Worm (Caenorhabditis elegans) whole organism, L1 larva: Measurements from ENCODE around the gene D2023.3.

ENCODE experiments used
- C34B4.2 ChIP-seq: sonication (generic microtip); optimal IDR thresholded peaks from 2 replicates; lab custom pipeline; 2017; ENCODE audit warnings: mild to moderate bottlenecking, missing genetic modification characterization, missing compliant biosample characterization
- F16B12.6 ChIP-seq: fragments of 150-350 bp; optimal IDR thresholded peaks from 2 replicates; lab custom pipeline; 2014; ENCODE audit warnings: missing biosample characterization, missing genetic modification characterization
- aly-2 ChIP-seq: fragments of 150-350 bp; optimal IDR thresholded peaks from 2 replicates; lab custom pipeline; 2014; ENCODE audit warnings: missing biosample characterization, missing genetic modification characterization
- ceh-63 ChIP-seq: fragments of 200-800 bp; sonication (Bioruptor generic); optimal IDR thresholded peaks from 2 replicates; lab custom pipeline; 2018; ENCODE audit warnings: mild to moderate bottlenecking, missing genetic modification characterization, missing compliant biosample characterization
- ceh-8 ChIP-seq: fragments of 200-800 bp; sonication (Bioruptor generic); optimal IDR thresholded peaks from 2 replicates; lab custom pipeline; 2018; ENCODE audit warnings: mild to moderate bottlenecking, missing genetic modification characterization, moderate library complexity, missing compliant biosample characterization
- ceh-90 ChIP-seq: sonication (generic microtip); optimal IDR thresholded peaks from 2 replicates; lab custom pipeline; 2016; ENCODE audit warnings: missing genetic modification characterization, missing compliant biosample characterization
- ces-1 ChIP-seq: fragments of 150-350 bp; optimal IDR thresholded peaks from 2 replicates; lab custom pipeline; 2014; ENCODE audit warnings: missing biosample characterization, missing genetic modification reagents, missing genetic modification characterization
- dpl-1 ChIP-seq, 3 experiments: fragments of 150-350 bp in 2 of 3; sonication (generic microtip) in 1 of 3; optimal IDR thresholded peaks; 2 replicates each; lab custom pipeline; 2014 to 2017; ENCODE audit warnings: missing biosample characterization in 3 of 3, missing genetic modification characterization in 3 of 3, missing genetic modification reagents in 3 of 3
- dsc-1 ChIP-seq: sonication (generic microtip); optimal IDR thresholded peaks from 2 replicates; lab custom pipeline; 2016; ENCODE audit warnings: mild to moderate bottlenecking, missing genetic modification characterization, missing compliant biosample characterization
- efl-1 ChIP-seq, 4 experiments: fragments of 150-350 bp; optimal IDR thresholded peaks in 3 of 4; peaks in 1 of 4; 1 replicate in 1 of 4; 2 replicates in 3 of 4; lab custom pipeline; 2014; ENCODE audit warnings: missing biosample characterization in 2 of 4, missing genetic modification characterization in 2 of 4, missing genetic modification reagents in 2 of 4
- efl-3 ChIP-seq: fragments of 200-800 bp; sonication (Bioruptor generic); optimal IDR thresholded peaks from 2 replicates; lab custom pipeline; 2018; ENCODE audit warnings: mild to moderate bottlenecking, missing genetic modification characterization, missing compliant biosample characterization
- egl-13 ChIP-seq: sonication (generic microtip); optimal IDR thresholded peaks from 2 replicates; lab custom pipeline; 2016; ENCODE audit warnings: missing genotype, missing genetic modification reagents, missing genetic modification characterization, missing compliant biosample characterization
- elt-3 ChIP-seq, 6 experiments: fragments of 150-350 bp in 1 of 6; sonication (generic microtip); optimal IDR thresholded peaks; 2 replicates each; lab custom pipeline; 2017 to 2018; ENCODE audit warnings: missing biosample characterization in 6 of 6, missing genetic modification characterization in 6 of 6, inconsistent platforms in 1 of 6
- ets-5 ChIP-seq: fragments of 200-800 bp; sonication (Bioruptor generic); IDR thresholded peaks from 2 replicates; pipeline ENCODE4 v1.3.6; 2022; ENCODE audit warnings: missing genetic modification characterization, missing compliant biosample characterization
- fkh-10 ChIP-seq: sonication (generic microtip); optimal IDR thresholded peaks from 2 replicates; lab custom pipeline; 2017; ENCODE audit warnings: missing biosample characterization, missing genetic modification reagents, missing genetic modification characterization
- fkh-8 ChIP-seq: sonication (generic microtip); optimal IDR thresholded peaks from 2 replicates; lab custom pipeline; 2016; ENCODE audit warnings: mild to moderate bottlenecking, missing genetic modification characterization, missing compliant biosample characterization
- fos-1 ChIP-seq: fragments of 150-350 bp; optimal IDR thresholded peaks from 2 replicates; lab custom pipeline; 2014; ENCODE audit warnings: missing biosample characterization, missing genetic modification characterization
- hlh-4 ChIP-seq: sonication (generic microtip); optimal IDR thresholded peaks from 2 replicates; lab custom pipeline; 2016; ENCODE audit warnings: mild to moderate bottlenecking, missing genetic modification characterization, missing compliant biosample characterization
- irx-1 ChIP-seq: sonication (generic microtip); optimal IDR thresholded peaks from 2 replicates; lab custom pipeline; 2016; ENCODE audit warnings: missing genetic modification characterization, missing compliant biosample characterization
- jun-1 ChIP-seq: fragments of 150-350 bp; optimal IDR thresholded peaks from 2 replicates; lab custom pipeline; 2014; ENCODE audit warnings: missing biosample characterization, missing genetic modification reagents, missing genetic modification characterization
- lin-13 ChIP-seq: fragments of 150-350 bp; optimal IDR thresholded peaks from 2 replicates; lab custom pipeline; 2014; ENCODE audit warnings: missing biosample characterization, missing genetic modification reagents, missing genetic modification characterization
- lin-14 ChIP-seq: fragments of 200-800 bp; sonication (Bioruptor generic); optimal IDR thresholded peaks from 2 replicates; lab custom pipeline; 2018; ENCODE audit warnings: mild to moderate bottlenecking, missing genetic modification characterization, moderate library complexity, missing compliant biosample characterization
- lin-15B ChIP-seq: fragments of 150-350 bp; sonication (generic microtip); optimal IDR thresholded peaks from 3 replicates; lab custom pipeline; 2014; ENCODE audit warnings: missing biosample characterization, missing genetic modification characterization
- lin-35 ChIP-seq, 2 experiments: fragments of 150-350 bp; optimal IDR thresholded peaks; 2 replicates each; lab custom pipeline; 2014; ENCODE audit warnings: missing biosample characterization in 2 of 2, missing genetic modification characterization in 2 of 2, missing genetic modification reagents in 2 of 2
- lin-39 ChIP-seq: fragments of 150-350 bp; optimal IDR thresholded peaks from 2 replicates; lab custom pipeline; 2014; ENCODE audit warnings: missing biosample characterization, missing genetic modification reagents, missing genetic modification characterization
- lir-3 ChIP-seq: sonication (generic microtip); optimal IDR thresholded peaks from 2 replicates; lab custom pipeline; 2016; ENCODE audit warnings: mild to moderate bottlenecking, missing genetic modification characterization, moderate library complexity, missing compliant biosample characterization; ENCODE audit not compliant: poor library complexity
- lsy-2 ChIP-seq, 2 experiments: fragments of 150-350 bp; optimal IDR thresholded peaks; 2 replicates each; lab custom pipeline; 2014; ENCODE audit warnings: missing biosample characterization in 2 of 2, missing genetic modification characterization in 2 of 2
- nhr-11 ChIP-seq: fragments of 150-350 bp; optimal IDR thresholded peaks from 2 replicates; lab custom pipeline; 2014; ENCODE audit warnings: missing biosample characterization, missing genetic modification characterization
- nhr-237 ChIP-seq: fragments of 150-350 bp; optimal IDR thresholded peaks from 2 replicates; lab custom pipeline; 2014; ENCODE audit warnings: missing biosample characterization, missing genetic modification characterization
- nhr-47 ChIP-seq: sonication (generic microtip); optimal IDR thresholded peaks from 2 replicates; lab custom pipeline; 2016; ENCODE audit warnings: mild to moderate bottlenecking, missing genetic modification characterization, moderate library complexity, missing compliant biosample characterization
- nhr-71 ChIP-seq: sonication (generic microtip); optimal IDR thresholded peaks from 2 replicates; lab custom pipeline; 2016; ENCODE audit warnings: mild to moderate bottlenecking, missing genetic modification characterization, moderate library complexity, missing compliant biosample characterization
- nhr-84 ChIP-seq: sonication (generic microtip); optimal IDR thresholded peaks from 2 replicates; lab custom pipeline; 2017; ENCODE audit warnings: missing biosample characterization, missing genetic modification characterization
- nhr-85 ChIP-seq: sonication (generic microtip); peaks from one replicate; lab custom pipeline; 2016; ENCODE audit warnings: missing genetic modification characterization, inconsistent platforms, missing compliant biosample characterization
- pag-3 ChIP-seq: sonication (generic microtip); optimal IDR thresholded peaks from 2 replicates; lab custom pipeline; 2017; ENCODE audit warnings: missing genetic modification characterization, mild to moderate bottlenecking, missing compliant biosample characterization, antibody characterized with exemption, borderline replicate concordance; ENCODE audit not compliant: insufficient read depth
- pqm-1 ChIP-seq: sonication (generic microtip); optimal IDR thresholded peaks from 3 replicates; lab custom pipeline; 2017; ENCODE audit warnings: missing biosample characterization, missing genetic modification characterization
- skn-1 ChIP-seq: fragments of 150-350 bp; optimal IDR thresholded peaks from 2 replicates; lab custom pipeline; 2014; ENCODE audit warnings: missing biosample characterization, missing genetic modification characterization
- unc-86 ChIP-seq: sonication (generic microtip); optimal IDR thresholded peaks from 2 replicates; lab custom pipeline; 2016; ENCODE audit warnings: missing genetic modification characterization, missing compliant biosample characterization
- unc-98 ChIP-seq: fragments of 200-800 bp; sonication (Bioruptor generic); IDR thresholded peaks from 2 replicates; pipeline ENCODE4 v1.3.6; 2022; ENCODE audit warnings: missing genetic modification characterization, missing compliant biosample characterization
- xbp-1 ChIP-seq: sonication (generic microtip); optimal IDR thresholded peaks from 2 replicates; lab custom pipeline; 2016; ENCODE audit warnings: missing genetic modification characterization, missing compliant biosample characterization
- zag-1 ChIP-seq: fragments of 150-350 bp; optimal IDR thresholded peaks from 2 replicates; lab custom pipeline; 2014; ENCODE audit warnings: missing biosample characterization, missing genetic modification characterization
- zip-4 ChIP-seq: fragments of 200-800 bp; sonication (Bioruptor generic); optimal IDR thresholded peaks from 2 replicates; lab custom pipeline; 2018; ENCODE audit warnings: mild to moderate bottlenecking, missing genetic modification characterization, moderate library complexity, missing compliant biosample characterization
- ztf-11 ChIP-seq, 2 experiments: sonication (generic microtip); optimal IDR thresholded peaks; 2 replicates each; lab custom pipeline; 2016 to 2017; ENCODE audit warnings: missing genetic modification characterization in 2 of 2, missing biosample characterization in 1 of 2, missing compliant biosample characterization in 1 of 2

D2023.3 gene

ce11 chrV:11844828-11845227, 33.0 kb upstream of the D2023.3 start (continued):
- TF ChIP-seq xbp-1 (tag; lab: Kevin White, UChicago), result no peak
- TF ChIP-seq lir-3 (tag; lab: Kevin White, UChicago), result no peak
- TF ChIP-seq fkh-8, result no peak
- TF ChIP-seq nhr-85, result no peak
- TF ChIP-seq ceh-8, result no peak
- no peak for TF ChIP-seq egl-13
- TF ChIP-seq nhr-71 (tag; lab: Kevin White, UChicago), result no peak
- peak in 1 of 2 experiments; percentile 17 for TF ChIP-seq ztf-11 (tag; optimal IDR thresholded peaks at IDR 0.05; lab: Kevin White, UChicago)
- no peak for TF ChIP-seq dsc-1 (tag; lab: Kevin White, UChicago)
- peak; percentile 30 for TF ChIP-seq nhr-47 (tag; lab: Kevin White, UChicago)
- TF ChIP-seq aly-2 (tag; lab: Kevin White, UChicago), result no peak
- TF ChIP-seq unc-98 (GFP tag; lab: Robert Waterston, UW), result no peak
- no peak for TF ChIP-seq unc-86 (tag; lab: Kevin White, UChicago)
- peak; percentile 59 for TF ChIP-seq skn-1 (tag; lab: Kevin White, UChicago)
- TF ChIP-seq C34B4.2 (tag; lab: Kevin White, UChicago), result no peak
- TF ChIP-seq lin-14 (GFP tag; lab: Kevin White, UChicago), result peak; percentile 94
- TF ChIP-seq efl-1 (optimal IDR thresholded peaks at IDR 0.05; lab: Kevin White, UChicago), result no peak
- TF ChIP-seq efl-1 (GFP tag; optimal IDR thresholded peaks at IDR 0.05 in 1 of 2; lab: Kevin White, UChicago), result peak in 1 of 2 experiments; percentile 33
- TF ChIP-seq pag-3 (tag; lab: Kevin White, UChicago), result no peak
- no peak for TF ChIP-seq fkh-10 (GFP tag; lab: Kevin White, UChicago)
- no peak for TF ChIP-seq nhr-237 (tag; lab: Kevin White, UChicago)
- TF ChIP-seq nhr-84, result no peak
- TF ChIP-seq nhr-11 (tag; lab: Kevin White, UChicago), result no peak
- TF ChIP-seq elt-3 (tag; optimal IDR thresholded peaks at IDR 0.05; lab: Kevin White, UChicago), result no peak
- peak in 1 of 2 experiments; percentile 8 for TF ChIP-seq lsy-2 (tag; optimal IDR thresholded peaks at IDR 0.05; lab: Kevin White, UChicago)
- peak; percentile 38 to 43 for TF ChIP-seq lin-35 (GFP tag; optimal IDR thresholded peaks at IDR 0.05; lab: Kevin White, UChicago)
- TF ChIP-seq jun-1 (tag; lab: Kevin White, UChicago), result no peak
- no peak for TF ChIP-seq dpl-1 (GFP tag; optimal IDR thresholded peaks at IDR 0.05; lab: Kevin White, UChicago)
- TF ChIP-seq efl-3 (GFP tag; lab: Kevin White, UChicago), result no peak
- TF ChIP-seq pqm-1 (tag; lab: Kevin White, UChicago), result no peak
- TF ChIP-seq fos-1 (tag; lab: Kevin White, UChicago), result peak; percentile 5
- no peak for TF ChIP-seq irx-1 (tag; lab: Kevin White, UChicago)
- no peak for TF ChIP-seq lin-39 (tag; lab: Kevin White, UChicago)
- TF ChIP-seq ceh-90, result no peak
- no peak for TF ChIP-seq F16B12.6 (tag; lab: Kevin White, UChicago)
- no peak for TF ChIP-seq hlh-4 (tag; lab: Kevin White, UChicago)
- TF ChIP-seq ets-5, result no peak
- no peak for TF ChIP-seq lin-13 (GFP tag; lab: Kevin White, UChicago)
- no peak for TF ChIP-seq ceh-63
- TF ChIP-seq zag-1 (tag; lab: Kevin White, UChicago), result no peak
- TF ChIP-seq lin-15B (tag; lab: Kevin White, UChicago), result no peak
- no peak for TF ChIP-seq ces-1 (GFP tag; lab: Kevin White, UChicago)
- TF ChIP-seq zip-4 (GFP tag; lab: Kevin White, UChicago), result no peak
